Worm (Caenorhabditis elegans): ENCODE measurements around the gene srh-244.
"Not testable (repeated sequence)": the region's sequence is repeated elsewhere in the genome, so short reads cannot be mapped to it uniquely, and the experiment has no call there.

Gene srh-244

ce11 chrV:7343522-7343921, at the start of gene srh-244:
TSS of gene srh-244 (plus strand) at chrV:7343822.
- no peak for TF ChIP-seq unc-62 (GFP tag; optimal IDR thresholded peaks at IDR 0.05)

DNA sequence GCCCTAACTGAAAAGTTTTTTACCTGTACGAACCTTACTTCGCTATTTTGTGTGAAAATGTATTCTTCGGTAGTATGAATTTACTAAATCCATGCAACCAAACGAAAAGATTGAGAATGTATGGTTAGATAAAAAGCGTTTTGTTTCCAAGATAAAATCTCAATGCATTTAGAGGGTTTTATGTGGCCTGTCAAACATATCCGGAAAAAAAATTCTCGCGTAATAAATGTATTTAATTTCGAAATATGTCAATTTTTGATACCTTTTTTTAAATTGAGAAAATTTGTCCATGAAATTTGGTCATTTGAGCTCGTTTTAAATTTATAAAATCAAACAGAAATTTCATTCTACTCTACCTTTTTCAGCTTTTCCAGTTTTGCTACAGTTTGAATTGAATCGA, 48.4 kb upstream of the srh-244 start, which contains the start of gene F07G11.4:
TSS of gene F07G11.4 (minus strand) at position 101 of the 400 bp plus-strand sequence.
- TF ChIP-seq unc-62 (GFP tag; optimal IDR thresholded peaks at IDR 0.05) = no peak

DNA sequence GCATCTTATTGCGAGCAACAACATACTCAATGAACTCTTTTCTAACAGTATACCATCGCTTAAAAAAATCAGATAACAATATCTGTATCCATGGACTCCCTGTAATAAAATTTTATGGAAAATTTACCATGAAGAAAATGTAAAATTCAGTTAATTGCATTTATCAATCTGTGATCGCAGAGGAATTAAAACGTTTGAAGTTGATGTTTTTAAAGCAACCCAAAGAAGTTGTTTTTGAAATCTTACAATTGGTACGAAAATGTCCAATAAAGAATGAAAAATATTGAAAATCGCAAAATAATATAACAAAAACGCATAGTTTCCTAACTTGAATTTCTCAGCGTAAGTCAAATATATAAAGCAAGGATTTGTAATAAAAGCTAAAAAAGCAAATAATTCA, 46.4 kb upstream of the srh-244 start, which contains the start of gene srj-32:
TSS of gene srj-32 (minus strand) at position 101 of the 400 bp plus-strand sequence.
- TF ChIP-seq unc-62 (GFP tag; optimal IDR thresholded peaks at IDR 0.05) = no peak

- TF ChIP-seq unc-62 (GFP tag; optimal IDR thresholded peaks at IDR 0.05) = no peak
Observed at ce11 chrV:7298463-7298862, 45.2 kb upstream of the srh-244 start, which contains the start of gene F07G11.3. TSS of gene F07G11.3 (plus strand) at chrV:7298763.

- not testable (repeated sequence) for TF ChIP-seq unc-62 (GFP tag; optimal IDR thresholded peaks at IDR 0.05)
Observed at ce11 chrV:7304506-7304905, 39.1 kb upstream of the srh-244 start, which contains the start of gene F07G11.2. TSS of gene F07G11.2 (plus strand) at chrV:7304806.

DNA sequence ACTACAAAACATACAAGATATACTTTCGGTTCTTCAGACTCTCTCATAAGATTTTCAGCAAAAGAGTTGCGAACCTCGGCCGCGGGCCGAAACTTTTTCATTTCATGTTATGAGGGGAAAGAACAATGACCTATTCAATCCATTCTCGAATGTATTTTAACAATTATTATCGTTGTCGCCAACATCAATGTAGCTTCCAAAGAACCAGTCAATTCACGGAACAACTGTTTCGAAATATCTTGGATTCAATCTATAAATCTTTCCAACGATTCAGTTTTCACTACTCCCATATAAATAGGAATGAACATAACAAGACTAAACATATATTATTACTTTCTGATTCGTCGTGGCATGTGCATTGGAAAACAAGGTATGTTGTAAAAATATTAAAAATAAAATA, 36.5 kb upstream of the srh-244 start, which contains the start of gene F07G11.1:
TSS of gene F07G11.1 (plus strand) at position 301 of the 400 bp plus-strand sequence.
- TF ChIP-seq unc-62 (GFP tag; optimal IDR thresholded peaks at IDR 0.05) = no peak

DNA sequence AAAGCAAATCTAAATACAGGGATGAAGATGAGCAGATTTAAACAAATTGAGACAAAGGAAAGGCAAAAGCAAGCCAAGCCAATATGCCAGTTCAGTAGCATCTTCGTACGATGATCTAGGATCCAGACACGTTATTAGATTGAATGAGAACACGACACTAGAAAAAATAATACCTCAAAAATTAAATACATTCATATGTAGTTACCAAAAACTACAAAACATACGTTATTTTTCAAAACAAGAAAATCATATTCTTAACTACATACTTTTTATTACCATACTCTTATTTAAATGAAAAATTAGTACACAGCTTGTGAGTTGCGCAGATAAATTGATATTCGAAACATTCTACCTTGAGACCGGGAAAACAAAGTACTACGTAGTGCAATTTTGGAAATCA, 30.4 kb upstream of the srh-244 start, which contains the start of gene srx-6:
TSS of gene srx-6 (minus strand) at position 101 of the 400 bp plus-strand sequence.
- TF ChIP-seq unc-62 (GFP tag; optimal IDR thresholded peaks at IDR 0.05) = no peak

ce11 chrV:7320909-7321308, 22.7 kb upstream of the srh-244 start, which contains the start of gene lmd-4:
TSS of gene lmd-4 (minus strand) at chrV:7321009.
- TF ChIP-seq unc-62 (GFP tag; optimal IDR thresholded peaks at IDR 0.05) = no peak

DNA sequence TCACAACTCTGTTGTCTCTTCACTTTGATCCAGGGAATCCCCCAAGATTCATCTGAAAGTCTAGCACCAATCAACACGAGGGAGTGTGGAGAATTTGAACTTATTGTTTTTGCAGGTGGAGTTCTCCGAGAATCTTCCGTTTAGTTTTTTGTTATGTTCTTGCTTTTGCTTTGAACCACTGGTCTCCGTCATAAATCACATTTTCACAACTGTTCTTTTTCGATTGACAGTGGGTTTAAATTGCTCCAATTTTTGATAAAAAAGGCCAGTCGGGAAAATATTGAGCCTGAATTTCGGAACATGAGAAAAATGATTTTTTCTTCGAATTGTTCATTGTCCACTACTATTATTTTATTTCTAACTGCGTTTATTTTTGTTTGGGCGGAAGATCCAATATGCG, 21.7 kb upstream of the srh-244 start, which contains the start of gene F10G2.10:
TSS of gene F10G2.10 (plus strand) at position 301 of the 400 bp plus-strand sequence.
- TF ChIP-seq unc-62 (GFP tag; optimal IDR thresholded peaks at IDR 0.05) = no peak

ce11 chrV:7325285-7325684, 18.3 kb upstream of the srh-244 start, which contains the start of gene srx-92:
TSS of gene srx-92 (minus strand) at chrV:7325385.
- no peak for TF ChIP-seq unc-62 (GFP tag; optimal IDR thresholded peaks at IDR 0.05)

ce11 chrV:7326928-7327327, 16.7 kb upstream of the srh-244 start, which contains the start of gene F10G2.4:
TSS of gene F10G2.4 (plus strand) at chrV:7327228.
- no peak for TF ChIP-seq unc-62 (GFP tag; optimal IDR thresholded peaks at IDR 0.05)

DNA sequence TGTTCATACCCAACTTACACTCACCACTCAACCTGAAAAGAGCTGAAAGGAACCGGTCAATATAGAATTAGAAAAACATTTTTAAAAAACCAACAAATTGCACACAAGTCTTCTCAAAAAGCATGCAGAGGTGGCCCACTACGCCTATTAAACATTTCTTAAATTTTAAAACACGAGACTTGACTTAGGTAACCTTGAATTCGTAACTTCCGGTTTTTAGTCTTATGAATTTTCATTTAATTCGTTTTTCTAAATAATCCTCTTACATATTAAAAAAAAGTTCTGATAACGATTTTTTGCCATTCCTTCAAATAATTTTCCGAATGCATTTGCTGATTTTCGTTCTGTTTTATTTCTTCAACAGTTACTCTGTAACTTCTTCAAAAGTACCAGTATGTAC, 15.5 kb upstream of the srh-244 start, which contains the start of gene clec-7:
TSS of gene clec-7 (plus strand) at position 301 of the 400 bp plus-strand sequence.
- no peak for TF ChIP-seq unc-62 (GFP tag; optimal IDR thresholded peaks at IDR 0.05)

DNA sequence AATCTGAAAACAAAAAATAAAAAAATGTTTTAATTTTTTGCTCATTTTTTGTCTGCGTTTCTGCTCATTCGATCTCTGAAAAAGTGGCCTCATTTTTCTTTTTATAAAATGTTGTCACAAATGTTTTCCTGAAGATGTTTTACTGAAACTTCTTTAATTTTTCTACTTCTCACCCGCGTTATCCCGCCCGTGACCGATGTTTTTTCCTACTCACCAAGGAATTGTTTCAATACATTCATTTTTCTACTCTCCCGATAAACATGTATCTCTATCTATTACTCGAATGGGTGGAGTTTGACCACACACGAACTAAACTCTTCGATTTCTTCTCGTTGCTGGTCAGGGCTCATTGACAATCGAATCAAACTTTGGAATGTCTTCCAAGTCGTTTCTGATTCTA, 12.8 kb upstream of the srh-244 start, which contains the start of gene F10G2.2:
TSS of gene F10G2.2 (plus strand) at position 301 of the 400 bp plus-strand sequence.
- TF ChIP-seq unc-62 (GFP tag; optimal IDR thresholded peaks at IDR 0.05) = no peak

- TF ChIP-seq unc-62 (GFP tag; optimal IDR thresholded peaks at IDR 0.05) = no peak
Observed at ce11 chrV:7332253-7332652, 11.4 kb upstream of the srh-244 start, which contains the start of gene F10G2.1. TSS of gene F10G2.1 (plus strand) at chrV:7332553.

DNA sequence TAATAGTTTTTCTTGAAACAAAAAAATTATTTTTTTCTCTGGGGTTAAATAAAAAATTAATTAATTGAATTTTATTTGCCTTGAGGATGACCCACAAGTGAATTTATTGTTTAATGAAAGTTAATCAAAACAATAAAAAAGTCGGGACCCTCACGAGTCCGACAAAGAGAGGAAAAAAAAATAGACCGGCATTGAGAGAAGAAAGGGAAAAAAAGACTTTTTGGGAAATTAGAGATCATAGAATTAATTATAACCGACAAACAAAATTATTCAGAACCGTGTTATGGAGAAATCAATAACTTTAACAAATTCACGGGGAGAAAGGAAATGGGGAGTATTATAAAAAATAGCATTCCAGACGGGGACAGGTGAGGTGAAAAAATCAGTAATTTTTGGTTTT, 6.4 kb upstream of the srh-244 start, which contains the start of gene F10G2.7:
TSS of gene F10G2.7 (minus strand) at position 101 of the 400 bp plus-strand sequence.
- not testable (repeated sequence) for TF ChIP-seq unc-62 (GFP tag; optimal IDR thresholded peaks at IDR 0.05)

DNA sequence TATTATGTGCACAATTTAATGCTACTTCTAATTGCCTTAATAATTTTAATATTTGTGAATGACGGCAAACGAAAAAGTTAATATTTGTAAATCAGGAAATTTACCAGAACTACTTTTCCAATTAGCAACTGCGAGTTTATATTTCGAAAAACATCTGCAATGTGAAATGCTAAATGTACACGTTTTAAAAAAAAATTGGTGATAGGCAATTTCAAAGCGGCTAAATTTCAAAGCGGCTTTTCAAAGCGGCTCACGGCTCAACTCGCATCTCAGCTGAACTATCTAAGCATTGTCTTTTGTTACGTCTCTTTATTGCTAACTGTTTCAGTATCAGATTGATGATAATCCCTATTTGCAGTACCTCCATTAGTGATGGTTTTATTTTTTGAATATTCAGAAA, 3.8 kb upstream of the srh-244 start, which contains the start of gene srh-187:
TSS of gene srh-187 (minus strand) at position 101 of the 400 bp plus-strand sequence.
- TF ChIP-seq unc-62 (GFP tag; optimal IDR thresholded peaks at IDR 0.05) = no peak

- TF ChIP-seq unc-62 (GFP tag; optimal IDR thresholded peaks at IDR 0.05) = no peak
Observed at ce11 chrV:7341942-7342341, 1.7 kb upstream of the srh-244 start, which contains the start of the genes nhr-263 and nhr-148. TSS of gene nhr-263 (minus strand) at chrV:7342042. TSS of gene nhr-148 (plus strand) at chrV:7342156.
